Fruit fly (Drosophila melanogaster): Measurements from ENCODE around the gene CG42832.

The CG42832 gene

dm6 chr3L:11587720-11588580 lies 22.0 kb upstream of the CG42832 start, which contains the start of gene rt (continued):
- TF ChIP-seq hb (GFP tag; IDR thresholded peaks at IDR 0.05; ENCODE audit: partially characterized antibody) (no peak), Lhr (GFP tag; optimal IDR thresholded peaks at IDR 0.05) (peak; percentile 27), H15 (GFP tag; IDR thresholded peaks at IDR 0.05) (no peak), CG13123 (GFP tag; optimal IDR thresholded peaks at IDR 0.05) (no peak), CG11398 (GFP tag; optimal IDR thresholded peaks at IDR 0.05) (no peak), CG4424 (GFP tag; optimal IDR thresholded peaks at IDR 0.05) (peak; percentile 66), Hmx (GFP tag; optimal IDR thresholded peaks at IDR 0.05) (no peak), Awh (GFP tag; IDR thresholded peaks at IDR 0.05) (no peak; the same call in 1 of the 2 replicates), odd (GFP tag; optimal IDR thresholded peaks at IDR 0.05) (peak; percentile 25), CG12104 (GFP tag; optimal IDR thresholded peaks at IDR 0.05) (no peak), otp (GFP tag; IDR thresholded peaks at IDR 0.05) (0 out of 3 replicates have a peak, but pooled peaks have one; percentile 49), ranshi (GFP tag; IDR thresholded peaks at IDR 0.05) (no peak; the same call in 1 of the 2 replicates), CG17612 (GFP tag; IDR thresholded peaks at IDR 0.05) (no peak), dysf (GFP tag; IDR thresholded peaks at IDR 0.05) (peak; percentile 66; the same call in 2 of the 3 replicates), CG2116 (GFP tag; optimal IDR thresholded peaks at IDR 0.05) (peak; percentile 0), CG11560 (tag; IDR thresholded peaks at IDR 0.05) (no peak), Bgb (GFP tag; IDR thresholded peaks at IDR 0.05; ENCODE audit: partially characterized antibody) (no peak), mirr (GFP tag; optimal IDR thresholded peaks at IDR 0.05) (no peak), lab (GFP tag; optimal IDR thresholded peaks at IDR 0.05) (peak; percentile 15), slbo (GFP tag; IDR thresholded peaks at IDR 0.05) (no peak), Xbp1 (GFP tag; optimal IDR thresholded peaks at IDR 0.05) (peak; percentile 52), NfI (GFP tag; optimal IDR thresholded peaks at IDR 0.05) (peak; percentile 32), Jarid2 (GFP tag; optimal IDR thresholded peaks at IDR 0.05) (no peak), CG12236 (GFP tag; optimal IDR thresholded peaks at IDR 0.05) (no peak), Doc2 (GFP tag; IDR thresholded peaks at IDR 0.05) (no peak), ab (GFP tag; optimal IDR thresholded peaks at IDR 0.05) (no peak), chinmo (GFP tag; IDR thresholded peaks at IDR 0.05; ENCODE audit: partially characterized antibody) (0 out of 4 replicates have a peak, but pooled peaks have one; percentile 29), Ptx1 (GFP tag; IDR thresholded peaks at IDR 0.05) (no peak; the same call in 1 of the 2 replicates), CG10267 (tag; optimal IDR thresholded peaks at IDR 0.05) (peak; percentile 62), CG15073 (GFP tag; optimal IDR thresholded peaks at IDR 0.05) (no peak), Hr51 (GFP tag; optimal IDR thresholded peaks at IDR 0.05) (peak in 1 of 2 experiments; percentile 58), Hey (tag; optimal IDR thresholded peaks at IDR 0.05) (no peak), fd3F (GFP tag; optimal IDR thresholded peaks at IDR 0.05) (no peak), CG3838 (GFP tag; optimal IDR thresholded peaks at IDR 0.05) (no peak), CG15696 (tag; optimal IDR thresholded peaks at IDR 0.05) (peak; percentile 56), NC2α (GFP tag; optimal IDR thresholded peaks at IDR 0.05) (no peak), CG8924 (tag; optimal IDR thresholded peaks at IDR 0.05) (peak; percentile 28), gsb (GFP tag; IDR thresholded peaks at IDR 0.05) (no peak), ase (GFP tag; IDR thresholded peaks at IDR 0.05) (0 out of 3 replicates have a peak, but pooled peaks have one; percentile 47), Fer2 (tag; optimal IDR thresholded peaks at IDR 0.05) (no peak), MBD-R2 (GFP tag; IDR thresholded peaks at IDR 0.05) (no peak), Deaf1 (tag; optimal IDR thresholded peaks at IDR 0.05) (peak; percentile 6), CHES-1-like (GFP tag; optimal IDR thresholded peaks at IDR 0.05) (no peak), trh (GFP tag; optimal IDR thresholded peaks at IDR 0.05) (no peak), sob (GFP tag; IDR thresholded peaks at IDR 0.05) (no peak; the same call in 1 of the 2 replicates), az2 (GFP tag; optimal IDR thresholded peaks at IDR 0.05) (peak; percentile 35), twi (tag; optimal IDR thresholded peaks at IDR 0.05) (peak; percentile 51), usp (GFP tag; optimal IDR thresholded peaks at IDR 0.05) (no peak), mam (GFP tag; optimal IDR thresholded peaks at IDR 0.05) (no peak)

Data from whole organism, embryonic.